Fruit fly (Drosophila melanogaster) S2 (cell line): ENCODE results near the gene CG5024.

ENCODE experiments used
- CG8478 ChIP-seq: fragments of >200 bp; optimal IDR thresholded peaks from 2 replicates; lab custom pipeline; 2018
- CTCF ChIP-seq, 2 experiments: fragments of >200 bp; optimal IDR thresholded peaks; 2 replicates each; lab custom pipeline; 2018

CG5024 gene

DNA sequence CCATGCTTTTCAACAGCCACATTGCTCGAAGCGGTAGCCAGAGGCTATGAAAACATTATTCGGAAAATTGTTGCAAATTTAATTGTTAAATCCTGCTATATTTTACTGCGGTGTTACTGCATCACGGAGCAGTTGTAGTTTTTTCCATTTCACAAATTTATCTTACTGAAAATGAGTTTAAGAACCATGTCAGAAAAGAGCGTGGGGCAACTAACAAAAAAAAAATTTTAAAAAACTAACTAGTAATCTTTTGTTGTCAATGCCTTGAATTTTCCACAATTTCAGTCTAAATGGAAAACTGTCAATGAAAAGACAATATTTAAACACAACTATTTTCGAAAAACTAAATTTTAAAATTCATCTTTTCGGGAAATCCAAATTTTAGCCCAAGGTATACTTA is at the start of gene CG5024:
Gene CG5024, plus strand, starts transcription at position 301 of the 400 bp plus-strand sequence.
- TF ChIP-seq CG8478, result no peak
- no peak for TF ChIP-seq CTCF (optimal IDR thresholded peaks at IDR 0.05; lab: Kevin White, UChicago)

DNA sequence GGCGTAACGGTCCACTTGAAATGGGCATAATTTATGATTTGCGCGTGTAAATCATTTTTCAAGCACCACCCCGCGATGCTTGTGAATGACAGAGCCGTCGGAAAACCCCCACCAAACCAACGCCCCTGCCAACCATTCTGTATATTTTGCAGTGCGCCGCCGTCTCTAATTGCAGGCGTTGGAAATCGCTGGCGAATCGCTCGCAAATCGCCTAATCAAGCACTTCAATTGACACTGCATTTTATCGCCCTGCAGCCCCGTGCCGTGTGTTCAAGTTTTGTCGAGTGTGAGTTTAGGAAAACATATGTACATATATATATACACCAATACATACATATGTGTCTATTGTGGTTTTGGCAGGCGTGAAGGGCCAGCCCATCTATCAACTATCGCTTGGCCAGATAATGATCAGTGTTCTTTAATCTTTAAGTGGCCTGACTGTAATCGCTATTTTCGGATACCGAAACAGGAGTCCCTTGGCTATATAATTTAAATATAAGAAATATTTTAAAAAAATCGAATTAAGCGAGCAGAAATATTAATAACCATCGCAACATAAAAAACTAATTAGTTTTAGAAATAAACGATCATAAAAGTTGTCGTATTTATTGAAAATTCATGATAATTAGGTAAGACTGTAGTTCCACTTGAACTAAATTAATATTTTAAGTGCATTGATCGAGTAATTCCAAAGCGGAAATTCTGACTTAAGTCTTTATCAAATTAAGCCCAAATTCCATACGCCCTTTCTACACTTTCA is 48.7 kb upstream of the CG5024 start:
- no peak for TF ChIP-seq CG8478
- no peak for TF ChIP-seq CTCF (optimal IDR thresholded peaks at IDR 0.05; lab: Kevin White, UChicago)

- no peak for TF ChIP-seq CTCF (optimal IDR thresholded peaks at IDR 0.05; lab: Kevin White, UChicago)
These were observed 47.9 kb upstream of the CG5024 start, which contains the start of gene LpR1 for dm6 chr3R:25763005-25763404. Gene LpR1, minus strand, starts transcription at chr3R:25763105.

dm6 chr3R:25775269-25775668 is 35.6 kb upstream of the CG5024 start, which contains the start of the genes CG17197 and CG17198:
Gene CG17197, minus strand, starts transcription at chr3R:25775369.
Gene CG17198, minus strand, starts transcription at chr3R:25775369.
- TF ChIP-seq CG8478 (no peak), CTCF (optimal IDR thresholded peaks at IDR 0.05; lab: Kevin White, UChicago) (no peak)

dm6 chr3R:25776137-25776536 is 34.8 kb upstream of the CG5024 start, which contains the start of gene CG17196:
Gene CG17196, minus strand, starts transcription at chr3R:25776237.
- TF ChIP-seq CG8478 (no peak), CTCF (optimal IDR thresholded peaks at IDR 0.05; lab: Kevin White, UChicago) (no peak)

DNA sequence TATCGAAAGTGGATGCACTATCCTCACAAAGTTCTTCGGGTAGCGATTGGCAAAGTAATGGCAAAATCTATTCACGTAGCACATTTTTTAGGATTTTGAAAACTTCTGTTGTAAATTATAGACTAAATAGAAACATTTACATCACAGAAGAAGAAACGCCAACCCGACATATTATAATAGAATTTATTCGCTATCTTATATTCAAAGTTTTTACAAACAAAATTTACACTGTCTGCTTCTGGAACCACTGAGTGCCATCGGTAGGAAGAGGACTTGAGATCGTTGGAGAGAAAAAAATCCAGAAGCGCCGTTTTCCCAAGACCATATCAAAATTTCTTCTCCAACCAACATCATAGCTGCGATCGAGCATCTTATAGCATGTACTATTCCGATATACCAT is 33.8 kb upstream of the CG5024 start, which contains the start of gene CG17195:
Gene CG17195, minus strand, starts transcription at position 101 of the 400 bp plus-strand sequence.
- TF ChIP-seq CG8478 (no peak), CTCF (optimal IDR thresholded peaks at IDR 0.05; lab: Kevin White, UChicago) (no peak)

dm6 chr3R:25778205-25778604 is 32.7 kb upstream of the CG5024 start, which contains the start of gene CG4956:
Gene CG4956, minus strand, starts transcription at chr3R:25778305.
- TF ChIP-seq CG8478 (no peak), CTCF (optimal IDR thresholded peaks at IDR 0.05; lab: Kevin White, UChicago) (no peak)

dm6 chr3R:25782855-25783424 is 28.0 kb upstream of the CG5024 start:
- no peak for TF ChIP-seq CTCF (optimal IDR thresholded peaks at IDR 0.05; lab: Kevin White, UChicago)
- no peak for TF ChIP-seq CG8478

DNA sequence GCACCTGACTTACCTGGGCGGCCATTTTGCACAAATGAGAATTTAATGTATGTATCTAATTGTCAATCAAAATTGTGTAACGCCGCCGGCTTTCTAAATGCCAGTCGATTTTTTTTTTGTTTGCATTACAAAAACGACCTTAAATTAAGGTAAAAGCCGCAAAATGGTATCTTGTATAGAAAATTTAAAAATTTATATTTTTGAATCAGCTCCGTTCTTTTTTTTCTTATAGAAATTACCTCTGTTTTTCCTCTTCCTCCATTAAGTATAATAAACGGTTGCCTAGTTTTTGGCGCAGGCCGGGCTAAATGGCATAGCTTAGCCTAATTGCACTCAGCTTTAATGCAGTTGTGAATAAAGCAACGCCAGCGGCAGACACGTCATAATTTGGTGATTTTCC is 23.7 kb upstream of the CG5024 start, which contains the start of gene CG4960:
Gene CG4960, minus strand, starts transcription at position 101 of the 400 bp plus-strand sequence.
- no peak for TF ChIP-seq CTCF (optimal IDR thresholded peaks at IDR 0.05; lab: Kevin White, UChicago)
- no peak for TF ChIP-seq CG8478

DNA sequence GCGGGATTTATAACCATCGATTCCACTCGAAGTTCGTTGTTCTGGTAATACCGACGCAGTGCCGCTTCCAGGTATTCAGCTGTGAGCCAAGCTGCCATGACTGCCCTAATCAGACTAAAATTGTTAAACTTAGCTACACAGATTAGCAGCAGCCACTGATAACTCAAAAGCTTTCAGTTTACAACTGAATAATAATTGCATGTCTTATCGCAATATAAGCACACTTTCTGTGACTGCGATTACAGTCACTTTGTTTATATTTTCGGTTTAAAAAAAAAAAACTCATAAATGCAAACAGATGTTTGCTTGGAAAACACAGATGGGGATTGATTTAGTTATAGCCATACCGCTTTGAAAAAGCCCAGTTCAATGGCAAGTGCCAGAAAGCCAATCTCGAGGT is 21.5 kb upstream of the CG5024 start, which contains the start of gene CG31380:
Gene CG31380, minus strand, starts transcription at position 101 of the 400 bp plus-strand sequence.
- TF ChIP-seq CG8478 (no peak), CTCF (optimal IDR thresholded peaks at IDR 0.05; lab: Kevin White, UChicago) (no peak)

- TF ChIP-seq CTCF (optimal IDR thresholded peaks at IDR 0.05; lab: Kevin White, UChicago) (no peak), CG8478 (no peak)
These were observed 20.5 kb upstream of the CG5024 start, which contains the start of gene CG31093 for dm6 chr3R:25790371-25790770. Gene CG31093, minus strand, starts transcription at chr3R:25790471.

- TF ChIP-seq CG8478, result no peak
These were observed 19.1 kb upstream of the CG5024 start for dm6 chr3R:25791807-25792206.

- no peak for TF ChIP-seq CTCF (optimal IDR thresholded peaks at IDR 0.05; lab: Kevin White, UChicago)
- TF ChIP-seq CG8478, result no peak
These were observed 4.8 kb upstream of the CG5024 start, which contains the start of gene BG642167 for dm6 chr3R:25806145-25806544. Gene BG642167, plus strand, starts transcription at chr3R:25806445.

dm6 chr3R:25811611-25812010 is 715 bp downstream of the CG5024 start, which contains the start of the genes Acam and CG17770:
Gene Acam, plus strand, starts transcription at chr3R:25811911.
Gene CG17770, plus strand, starts transcription at chr3R:25811911.
- no peak for TF ChIP-seq CTCF (optimal IDR thresholded peaks at IDR 0.05; lab: Kevin White, UChicago)
- no peak for TF ChIP-seq CG8478

- TF ChIP-seq CG8478 (no peak), CTCF (optimal IDR thresholded peaks at IDR 0.05; lab: Kevin White, UChicago) (no peak)
These were observed 4.3 kb downstream of the CG5024 start, which contains the start of gene CG14354 for dm6 chr3R:25815179-25815578. Gene CG14354, plus strand, starts transcription at chr3R:25815479.

DNA sequence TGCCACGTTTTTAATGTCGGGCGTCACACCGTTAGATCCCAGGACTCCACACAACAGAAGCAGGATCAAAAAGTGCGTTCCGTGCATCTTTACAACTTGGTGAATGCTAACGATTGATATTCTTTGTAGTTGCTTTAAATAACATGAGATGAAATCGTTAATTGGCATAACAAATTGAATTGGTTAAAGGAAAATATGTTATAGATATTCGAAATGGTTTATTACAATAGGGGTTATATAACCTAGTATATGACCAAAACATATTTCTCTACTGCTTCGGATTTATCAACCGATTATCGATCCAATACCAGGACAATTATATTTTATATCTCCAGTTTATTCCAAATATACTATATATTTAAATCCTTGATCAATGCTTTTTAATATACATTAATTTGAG is 18.7 kb downstream of the CG5024 start, which contains the start of gene Mst57Dc:
Gene Mst57Dc, minus strand, starts transcription at position 101 of the 400 bp plus-strand sequence.
- no peak for TF ChIP-seq CG8478
- TF ChIP-seq CTCF (optimal IDR thresholded peaks at IDR 0.05; lab: Kevin White, UChicago), result no peak
